Fruit fly (Drosophila melanogaster) whole organism, embryonic: ENCODE data around the gene CG13085.
A peak's percentile ranks its signal among the peaks of the same experiment; 100 is the strongest.

Source experiments
- Bgb ChIP-seq: fragments of 200-800 bp; sonication (Bioruptor generic); IDR thresholded peaks from 2 replicates; pipeline ENCODE4 v1.3.6; 2022; ENCODE audit warnings: missing biosample characterization, missing genetic modification characterization; ENCODE audit not compliant: partially characterized antibody
- CG11398 ChIP-seq: fragments of 200-800 bp; sonication (Bioruptor generic); optimal IDR thresholded peaks from 2 replicates; lab custom pipeline; 2016; ENCODE audit warnings: missing biosample characterization, missing genetic modification characterization
- CG1603 ChIP-seq: fragments of 200-800 bp; sonication (Bioruptor generic); optimal IDR thresholded peaks from 2 replicates; lab custom pipeline; 2019; ENCODE audit warnings: missing biosample characterization, mild to moderate bottlenecking, missing genetic modification characterization, moderate library complexity
- CG17359 ChIP-seq: fragments of 200-800 bp; sonication (Bioruptor generic); optimal IDR thresholded peaks from 3 replicates; lab custom pipeline; 2018; ENCODE audit warnings: missing biosample characterization, mild to moderate bottlenecking, missing genetic modification characterization, moderate library complexity
- CG2199 ChIP-seq: fragments of 200-800 bp; sonication (Bioruptor generic); IDR thresholded peaks from 3 replicates; pipeline ENCODE4 v1.3.6; 2022; ENCODE audit warnings: missing biosample characterization, missing genetic modification characterization
- CG33213 ChIP-seq: fragments of 200-800 bp; sonication (Bioruptor generic); optimal IDR thresholded peaks from 3 replicates; lab custom pipeline; 2016; ENCODE audit warnings: missing biosample characterization, missing genetic modification characterization
- CG43689 ChIP-seq: fragments of 200-800 bp; sonication (Bioruptor generic); IDR thresholded peaks from 2 replicates; pipeline ENCODE4 v1.3.6; 2022; ENCODE audit warnings: missing biosample characterization, missing genetic modification characterization
- CG6689 ChIP-seq: fragments of 200-800 bp; sonication (Bioruptor generic); IDR thresholded peaks from 2 replicates; pipeline ENCODE4 v1.3.6; 2022; ENCODE audit warnings: missing biosample characterization, missing genetic modification characterization
- CG6765 ChIP-seq: fragments of 200-800 bp; sonication (Bioruptor generic); optimal IDR thresholded peaks from 3 replicates; lab custom pipeline; 2017; ENCODE audit warnings: missing biosample characterization, mild to moderate bottlenecking, missing genetic modification characterization
- CG6813 ChIP-seq: fragments of 200-800 bp; sonication (Bioruptor generic); optimal IDR thresholded peaks from 2 replicates; lab custom pipeline; 2017; ENCODE audit warnings: missing biosample characterization, missing genetic modification characterization, mild to moderate bottlenecking, moderate library complexity, missing genetic modification reagents
- CG7357 ChIP-seq: fragments of 200-800 bp; sonication (Bioruptor generic); IDR thresholded peaks from 3 replicates; pipeline ENCODE4 v1.3.6; 2022; ENCODE audit warnings: missing biosample characterization, missing genetic modification characterization
- CG7839 ChIP-seq: fragments of 200-800 bp; sonication (Bioruptor generic); optimal IDR thresholded peaks from 3 replicates; lab custom pipeline; 2018; ENCODE audit warnings: missing biosample characterization, mild to moderate bottlenecking, missing genetic modification characterization, moderate library complexity
- CG8089 ChIP-seq: fragments of 200-800 bp; sonication (Bioruptor generic); optimal IDR thresholded peaks from 3 replicates; lab custom pipeline; 2016; ENCODE audit warnings: missing biosample characterization, missing genetic modification characterization
- Drgx ChIP-seq: fragments of 200-800 bp; sonication (Bioruptor generic); IDR thresholded peaks from 2 replicates; pipeline ENCODE4 v1.3.6; 2022; ENCODE audit warnings: missing biosample characterization, missing genetic modification characterization
- E2f1 ChIP-seq: fragments of 200-800 bp; sonication (Bioruptor generic); IDR thresholded peaks from 2 replicates; pipeline ENCODE4 v1.3.6; 2022; ENCODE audit warnings: missing biosample characterization, missing genetic modification characterization
- Fer1 ChIP-seq: fragments of 200-800 bp; sonication (Bioruptor generic); optimal IDR thresholded peaks from 2 replicates; lab custom pipeline; 2017; ENCODE audit warnings: missing biosample characterization, mild to moderate bottlenecking, missing genetic modification characterization
- Fer2 ChIP-seq: fragments of 200-800 bp; sonication (Bioruptor generic); optimal IDR thresholded peaks from 2 replicates; lab custom pipeline; 2018; ENCODE audit warnings: missing biosample characterization, mild to moderate bottlenecking, missing genetic modification characterization, moderate library complexity
- H2.0 ChIP-seq: fragments of 200-800 bp; sonication (Bioruptor generic); IDR thresholded peaks from 2 replicates; pipeline ENCODE4 v1.3.6; 2022; ENCODE audit warnings: missing biosample characterization, missing genetic modification characterization
- Hr78 ChIP-seq, 2 experiments: fragments of 200-800 bp in 1 of 2; fragments of >200 bp in 1 of 2; sonication (Bioruptor generic) in 1 of 2; optimal IDR thresholded peaks; 2 replicates each; lab custom pipeline; 2017 to 2019; ENCODE audit warnings: missing biosample characterization in 2 of 2, missing genetic modification characterization in 2 of 2, mild to moderate bottlenecking in 1 of 2, moderate library complexity in 1 of 2
- Jarid2 ChIP-seq: fragments of 200-800 bp; sonication (Bioruptor generic); optimal IDR thresholded peaks from 3 replicates; lab custom pipeline; 2017; ENCODE audit warnings: mild to moderate bottlenecking, missing biosample characterization, missing genetic modification reagents, missing genetic modification characterization
- Med ChIP-seq: fragments of 200-800 bp; sonication (Bioruptor generic); peaks from one replicate; lab custom pipeline; 2016; ENCODE audit warnings: missing biosample characterization, missing genetic modification characterization, mild to moderate bottlenecking, inconsistent platforms, moderate library complexity
- Opbp ChIP-seq: fragments of 200-800 bp; sonication (Bioruptor generic); IDR thresholded peaks from 3 replicates; pipeline ENCODE4 v1.3.6; 2022; ENCODE audit warnings: missing biosample characterization, missing genetic modification characterization; ENCODE audit not compliant: partially characterized antibody
- Taf1 ChIP-seq: fragments of 200-800 bp; sonication (Bioruptor generic); IDR thresholded peaks from 2 replicates; pipeline ENCODE4 v1.3.6; 2022; ENCODE audit warnings: missing biosample characterization, missing genetic modification characterization
- ara ChIP-seq: fragments of 200-800 bp; sonication (Bioruptor generic); IDR thresholded peaks from 2 replicates; pipeline ENCODE4 v1.3.6; 2022; ENCODE audit warnings: missing biosample characterization, missing genetic modification characterization
- ase ChIP-seq: fragments of 200-800 bp; sonication (Bioruptor generic); IDR thresholded peaks from 3 replicates; pipeline ENCODE4 v1.3.6; 2022; ENCODE audit warnings: missing biosample characterization, missing genetic modification characterization
- bigmax ChIP-seq: fragments of 200-800 bp; sonication (Bioruptor generic); optimal IDR thresholded peaks from 2 replicates; lab custom pipeline; 2018; ENCODE audit warnings: missing biosample characterization, mild to moderate bottlenecking, missing genetic modification characterization
- chinmo ChIP-seq: fragments of 200-800 bp; sonication (Bioruptor generic); IDR thresholded peaks from 4 replicates; pipeline ENCODE4 v1.3.6; 2022; ENCODE audit warnings: missing biosample characterization, missing genetic modification characterization; ENCODE audit not compliant: partially characterized antibody
- dysf ChIP-seq: fragments of 200-800 bp; sonication (Bioruptor generic); IDR thresholded peaks from 3 replicates; pipeline ENCODE4 v1.3.6; 2022; ENCODE audit warnings: missing biosample characterization, missing genetic modification characterization
- ftz-f1 ChIP-seq: fragments of 200-800 bp; sonication (Bioruptor generic); optimal IDR thresholded peaks from 2 replicates; lab custom pipeline; 2016; ENCODE audit warnings: missing biosample characterization, missing genetic modification characterization
- grau ChIP-seq: fragments of 200-800 bp; optimal IDR thresholded peaks from 3 replicates; lab custom pipeline; 2019; ENCODE audit warnings: missing biosample characterization, mild to moderate bottlenecking, missing genetic modification characterization, moderate library complexity
- hkb ChIP-seq, 2 experiments: fragments of 200-800 bp in 1 of 2; fragments of >200 bp in 1 of 2; sonication (Bioruptor generic) in 1 of 2; IDR thresholded peaks in 1 of 2; optimal IDR thresholded peaks in 1 of 2; 2 replicates each; pipeline versions ENCODE4 v1.3.6 to Lab custom; 2017 to 2022; ENCODE audit warnings: missing biosample characterization in 1 of 2, missing genetic modification characterization in 1 of 2
- lmd ChIP-seq: fragments of 200-800 bp; sonication (Bioruptor generic); IDR thresholded peaks from 2 replicates; pipeline ENCODE4 v1.3.6; 2022; ENCODE audit warnings: missing biosample characterization, missing genetic modification characterization
- mirr ChIP-seq: fragments of 200-800 bp; sonication (Bioruptor generic); optimal IDR thresholded peaks from 3 replicates; lab custom pipeline; 2018; ENCODE audit warnings: missing biosample characterization, mild to moderate bottlenecking, missing genetic modification characterization
- nom ChIP-seq: fragments of 200-800 bp; sonication (Bioruptor generic); optimal IDR thresholded peaks from 2 replicates; lab custom pipeline; 2017; ENCODE audit warnings: missing biosample characterization, missing genetic modification characterization, mild to moderate bottlenecking, moderate library complexity, missing genetic modification reagents
- pho ChIP-seq: fragments of 200-800 bp; sonication (Bioruptor generic); optimal IDR thresholded peaks from 2 replicates; lab custom pipeline; 2016; ENCODE audit warnings: missing biosample characterization, missing genetic modification characterization
- prd ChIP-seq, 3 experiments: fragments of >200 bp in 2 of 3; fragments of 200-800 bp in 1 of 3; sonication (Bioruptor generic) in 1 of 3; optimal IDR thresholded peaks in 2 of 3; IDR thresholded peaks in 1 of 3; 2 replicates in 2 of 3; 3 replicates in 1 of 3; pipeline versions ENCODE4 v1.3.6 to Lab custom; 2017 to 2022; ENCODE audit warnings: missing biosample characterization in 1 of 3, missing genetic modification characterization in 1 of 3
- row ChIP-seq: fragments of 200-800 bp; sonication (Bioruptor generic); IDR thresholded peaks from 3 replicates; pipeline ENCODE4 v1.3.6; 2022; ENCODE audit warnings: missing biosample characterization, missing genetic modification characterization
- sd ChIP-seq: fragments of 200-800 bp; sonication (Bioruptor generic); optimal IDR thresholded peaks from 3 replicates; lab custom pipeline; 2018; ENCODE audit warnings: missing biosample characterization, mild to moderate bottlenecking, missing genetic modification characterization, moderate library complexity
- sens ChIP-seq: fragments of 200-800 bp; sonication (Bioruptor generic); peaks from one replicate; lab custom pipeline; 2016; ENCODE audit warnings: missing biosample characterization, missing genetic modification characterization
- slbo ChIP-seq: fragments of 200-800 bp; sonication (Bioruptor generic); IDR thresholded peaks from 2 replicates; pipeline ENCODE4 v1.3.6; 2022; ENCODE audit warnings: missing biosample characterization, missing genetic modification characterization
- sob ChIP-seq: fragments of 200-800 bp; sonication (Bioruptor generic); IDR thresholded peaks from 2 replicates; pipeline ENCODE4 v1.3.6; 2022; ENCODE audit warnings: missing biosample characterization, missing genetic modification characterization
- sr ChIP-seq: fragments of 200-800 bp; sonication (Bioruptor generic); IDR thresholded peaks from 3 replicates; pipeline ENCODE4 v1.3.6; 2022; ENCODE audit warnings: missing biosample characterization, missing genetic modification characterization
- ssp ChIP-seq: fragments of 200-800 bp; sonication (Bioruptor generic); IDR thresholded peaks from 2 replicates; pipeline ENCODE4 v1.3.6; 2022; ENCODE audit warnings: missing biosample characterization, missing genetic modification characterization
- vnd ChIP-seq: fragments of 200-800 bp; sonication (Bioruptor generic); IDR thresholded peaks from 3 replicates; pipeline ENCODE4 v1.3.6; 2022; ENCODE audit warnings: missing biosample characterization, missing genetic modification characterization; ENCODE audit not compliant: partially characterized antibody

Gene CG13085

DNA sequence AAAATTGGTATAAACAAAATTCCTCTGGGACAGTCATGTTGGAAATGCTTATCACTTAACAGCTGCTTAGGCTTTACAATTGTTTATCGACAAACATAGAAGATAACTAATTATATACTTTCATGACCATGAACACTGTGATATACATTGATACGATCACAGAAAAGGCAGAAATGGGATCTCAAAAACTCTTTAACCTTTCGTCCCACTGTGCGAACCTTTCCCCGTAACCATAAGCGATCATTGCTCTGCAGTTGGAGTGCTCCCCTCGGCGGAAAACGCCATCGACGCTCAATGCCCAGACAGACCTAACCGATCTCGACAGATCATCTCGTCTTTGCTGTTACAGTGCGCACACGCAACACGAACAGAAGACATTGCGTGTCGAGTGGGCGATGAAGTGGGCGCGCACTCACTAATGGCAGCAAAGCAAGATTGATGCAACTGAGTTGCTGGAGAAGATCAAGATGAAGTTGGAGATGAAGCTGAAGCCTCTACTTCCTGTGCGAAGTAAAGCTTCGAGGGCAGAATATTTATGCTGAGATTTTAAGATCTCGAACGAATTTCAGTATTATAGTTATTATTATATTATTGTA is 555 bp downstream of the CG13085 start:
- TF ChIP-seq ase (GFP tag; lab: Robert Waterston, UW), result 0 out of 3 replicates have a peak, but pooled peaks have one; percentile 20
- 0 out of 2 replicates have a peak, but pooled peaks have one; percentile 8 for TF ChIP-seq sob (GFP tag; lab: Robert Waterston, UW)
- TF ChIP-seq H2.0 (GFP tag; lab: Robert Waterston, UW), result peak; percentile 3; the same call in 1 of the 2 replicates
- TF ChIP-seq grau (tag; lab: Kevin White, UChicago), result peak; percentile 74
- no peak for TF ChIP-seq mirr (GFP tag; lab: Kevin White, UChicago)
- peak; percentile 25; the same call in 1 of the 2 replicates for TF ChIP-seq slbo
- no peak for TF ChIP-seq Fer1 (GFP tag; lab: Kevin White, UChicago)
- TF ChIP-seq Opbp (GFP tag; lab: Robert Waterston, UW), result no peak
- no peak for TF ChIP-seq CG43689 (GFP tag; lab: Robert Waterston, UW)
- TF ChIP-seq CG7357 (GFP tag; lab: Robert Waterston, UW), result no peak
- peak; percentile 72; the same call in 2 of the 3 replicates for TF ChIP-seq sr
- TF ChIP-seq ara (GFP tag; lab: Robert Waterston, UW), result 0 out of 2 replicates have a peak, but pooled peaks have one; percentile 18
- TF ChIP-seq row (GFP tag; lab: Robert Waterston, UW), result peak; percentile 13; the same call in 1 of the 3 replicates
- peak; percentile 3 for TF ChIP-seq pho
- TF ChIP-seq CG1603 (tag; lab: Kevin White, UChicago), result peak; percentile 5
- TF ChIP-seq Fer2, result no peak
- peak; percentile 82 for TF ChIP-seq sens (GFP tag; lab: Kevin White, UChicago)
- no peak for TF ChIP-seq prd (optimal IDR thresholded peaks at IDR 0.05; lab: Kevin White, UChicago)
- 0 out of 3 replicates have a peak, but pooled peaks have one; percentile 9 for TF ChIP-seq prd (GFP tag; IDR thresholded peaks at IDR 0.05; lab: Robert Waterston, UW)
- TF ChIP-seq CG6689, result 0 out of 2 replicates have a peak, but pooled peaks have one; percentile 8
- 0 out of 2 replicates have a peak, but pooled peaks have one; percentile 20 for TF ChIP-seq E2f1 (GFP tag; lab: Robert Waterston, UW)
- TF ChIP-seq Drgx (GFP tag; lab: Robert Waterston, UW), result peak; percentile 8; the same call in 1 of the 2 replicates
- TF ChIP-seq CG2199 (GFP tag; lab: Robert Waterston, UW), result 0 out of 3 replicates have a peak, but pooled peaks have one; percentile 19
- TF ChIP-seq CG7839 (tag; lab: Kevin White, UChicago), result no peak
- TF ChIP-seq CG8089, result peak; percentile 12
- no peak for TF ChIP-seq lmd
- TF ChIP-seq dysf (GFP tag; lab: Robert Waterston, UW), result peak; percentile 13; the same call in 1 of the 3 replicates
- TF ChIP-seq ssp, result 0 out of 2 replicates have a peak, but pooled peaks have one; percentile 13
- TF ChIP-seq vnd (GFP tag; lab: Robert Waterston, UW), result 0 out of 3 replicates have a peak, but pooled peaks have one; percentile 16

DNA sequence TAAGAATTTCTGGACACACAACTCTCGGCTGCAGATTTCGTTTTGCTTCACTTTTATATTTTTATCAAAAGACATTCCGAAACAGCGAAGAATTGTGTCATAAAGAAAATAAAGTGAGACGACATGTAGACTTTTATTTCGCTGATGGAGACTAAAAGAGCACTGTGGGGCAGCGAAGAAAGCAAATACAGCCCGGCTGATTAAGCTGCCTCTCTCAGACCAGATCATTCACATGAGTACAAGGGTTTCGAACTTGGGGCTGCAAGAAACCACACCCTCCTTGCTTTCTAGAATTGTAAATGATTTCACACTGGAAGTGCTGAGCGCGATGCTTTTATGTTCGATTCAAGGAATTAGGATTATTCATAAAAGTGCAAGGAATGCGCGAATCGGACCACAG is 1.3 kb downstream of the CG13085 start:
- TF ChIP-seq CG11398 (GFP tag; lab: Kevin White, UChicago) (no peak), CG6765 (no peak), ftz-f1 (GFP tag; lab: Kevin White, UChicago) (no peak), grau (tag; lab: Kevin White, UChicago) (no peak), sd (tag; lab: Kevin White, UChicago) (peak; percentile 34), hkb (optimal IDR thresholded peaks at IDR 0.05; lab: Kevin White, UChicago) (no peak), hkb (GFP tag; IDR thresholded peaks at IDR 0.05; lab: Robert Waterston, UW) (no peak), bigmax (GFP tag; lab: Kevin White, UChicago) (no peak), Med (GFP tag; lab: Kevin White, UChicago) (peak; percentile 61), Hr78 (GFP tag; optimal IDR thresholded peaks at IDR 0.05; lab: Kevin White, UChicago) (no peak), CG33213 (no peak), Taf1 (GFP tag; lab: Robert Waterston, UW) (no peak), Bgb (GFP tag; lab: Robert Waterston, UW) (0 out of 2 replicates have a peak, but pooled peaks have one; percentile 24), CG6813 (GFP tag; lab: Kevin White, UChicago) (no peak), CG17359 (tag; lab: Kevin White, UChicago) (no peak), chinmo (GFP tag; lab: Robert Waterston, UW) (0 out of 4 replicates have a peak, but pooled peaks have one; percentile 39), nom (peak; percentile 50), Jarid2 (no peak)
